Worm (Caenorhabditis elegans) whole organism, L1 larva: ENCODE data around the gene pals-17.

ENCODE experiments used
- blmp-1 ChIP-seq: fragments of 150-350 bp; optimal IDR thresholded peaks from 2 replicates; lab custom pipeline; 2014; ENCODE audit warnings: missing biosample characterization, missing genetic modification characterization
- fos-1 ChIP-seq: fragments of 150-350 bp; optimal IDR thresholded peaks from 2 replicates; lab custom pipeline; 2014; ENCODE audit warnings: missing biosample characterization, missing genetic modification characterization
- grh-1 ChIP-seq: fragments of 200-800 bp; sonication (Bioruptor generic); IDR thresholded peaks from 2 replicates; pipeline ENCODE4 v1.3.6; 2022; ENCODE audit warnings: missing genetic modification reagents, missing genetic modification characterization, missing compliant biosample characterization
- nhr-11 ChIP-seq: fragments of 150-350 bp; optimal IDR thresholded peaks from 2 replicates; lab custom pipeline; 2014; ENCODE audit warnings: missing biosample characterization, missing genetic modification characterization
- zag-1 ChIP-seq: fragments of 150-350 bp; optimal IDR thresholded peaks from 2 replicates; lab custom pipeline; 2014; ENCODE audit warnings: missing biosample characterization, missing genetic modification characterization

ce11 chrIII:1399670-1400069 lies 8.0 kb upstream of the pals-17 start, which contains the start of gene pals-16:
- TF ChIP-seq zag-1 (tag; lab: Kevin White, UChicago) (no peak), nhr-11 (tag; lab: Kevin White, UChicago) (no peak), grh-1 (no peak), fos-1 (tag; lab: Kevin White, UChicago) (no peak), blmp-1 (tag; lab: Kevin White, UChicago) (no peak)
